Worm (Caenorhabditis elegans) whole organism, young adult: ENCODE results near the gene cpb-1.

Source experiments
- B0019.2 ChIP-seq: fragments of 200-800 bp; sonication (Bioruptor generic); conservative IDR thresholded peaks from 2 replicates; pipeline ENCODE4 v1.3.6; 2022; ENCODE audit warnings: missing genetic modification reagents, missing genetic modification characterization, missing compliant biosample characterization
- B0261.1 ChIP-seq: sonication (generic microtip); optimal IDR thresholded peaks from 2 replicates; lab custom pipeline; 2016; ENCODE audit warnings: mild to moderate bottlenecking, missing genetic modification characterization, moderate library complexity, missing compliant biosample characterization
- D2030.7 ChIP-seq: fragments of 200-800 bp; sonication (Bioruptor generic); IDR thresholded peaks from 2 replicates; pipeline ENCODE4 v1.3.6; 2022; ENCODE audit warnings: missing genetic modification reagents, missing genetic modification characterization, missing compliant biosample characterization
- F10E7.11 ChIP-seq: sonication (generic microtip); optimal IDR thresholded peaks from 2 replicates; lab custom pipeline; 2017; ENCODE audit warnings: mild to moderate bottlenecking, missing genetic modification characterization, moderate library complexity, missing compliant biosample characterization
- F23B12.7 ChIP-seq: sonication (generic microtip); optimal IDR thresholded peaks from 2 replicates; lab custom pipeline; 2017; ENCODE audit warnings: missing genetic modification characterization, mild to moderate bottlenecking, missing compliant biosample characterization, antibody characterized with exemption, moderate library complexity; ENCODE audit not compliant: insufficient read depth
- K11D2.4 ChIP-seq: fragments of 200-800 bp; sonication (Bioruptor generic); IDR thresholded peaks from 2 replicates; pipeline ENCODE4 v1.3.6; 2022; ENCODE audit warnings: missing genetic modification reagents, missing genetic modification characterization, missing compliant biosample characterization
- T07F8.4 ChIP-seq: sonication (generic microtip); optimal IDR thresholded peaks from 2 replicates; lab custom pipeline; 2016; ENCODE audit warnings: mild to moderate bottlenecking, missing genetic modification characterization, moderate library complexity, missing compliant biosample characterization
- Y53G8AR.9 ChIP-seq: fragments of 200-800 bp; sonication (Bioruptor generic); conservative IDR thresholded peaks from 2 replicates; pipeline ENCODE4 v1.3.6; 2022; ENCODE audit warnings: missing genetic modification reagents, missing genetic modification characterization, missing compliant biosample characterization
- akir-1 ChIP-seq: fragments of 200-800 bp; sonication (Bioruptor generic); optimal IDR thresholded peaks from 2 replicates; lab custom pipeline; 2018; ENCODE audit warnings: mild to moderate bottlenecking, missing genetic modification characterization, moderate library complexity, missing compliant biosample characterization
- aptf-3 ChIP-seq: fragments of 200-800 bp; sonication (Bioruptor generic); IDR thresholded peaks from 2 replicates; pipeline ENCODE4 v1.3.6; 2022; ENCODE audit warnings: missing genetic modification characterization, missing compliant biosample characterization
- cebp-1 ChIP-seq, 2 experiments: fragments of 200-800 bp in 1 of 2; sonication (Bioruptor generic) in 1 of 2; sonication (generic microtip) in 1 of 2; IDR thresholded peaks in 1 of 2; optimal IDR thresholded peaks in 1 of 2; 2 replicates each; pipeline versions ENCODE4 v1.3.6 to Lab custom; 2017 to 2022; ENCODE audit warnings: missing compliant biosample characterization in 2 of 2, missing genetic modification characterization in 2 of 2, mild to moderate bottlenecking in 1 of 2, missing genetic modification reagents in 1 of 2, moderate library complexity in 1 of 2
- ceh-79 ChIP-seq: sonication (generic microtip); optimal IDR thresholded peaks from 2 replicates; lab custom pipeline; 2017; ENCODE audit warnings: mild to moderate bottlenecking, missing genetic modification characterization, missing compliant biosample characterization
- dpl-1 ChIP-seq: fragments of 150-350 bp; optimal IDR thresholded peaks from 2 replicates; lab custom pipeline; 2014; ENCODE audit warnings: missing biosample characterization, missing genetic modification reagents, missing genetic modification characterization
- efl-1 ChIP-seq: fragments of 150-350 bp; optimal IDR thresholded peaks from 2 replicates; lab custom pipeline; 2014; ENCODE audit warnings: missing biosample characterization, missing genetic modification reagents, missing genetic modification characterization
- egl-18 ChIP-seq: fragments of 200-800 bp; sonication (Bioruptor generic); IDR thresholded peaks from 2 replicates; pipeline ENCODE4 v1.3.6; 2022; ENCODE audit warnings: missing genetic modification reagents, missing genetic modification characterization, missing compliant biosample characterization
- fkh-3 ChIP-seq: sonication (generic microtip); optimal IDR thresholded peaks from 2 replicates; lab custom pipeline; 2016; ENCODE audit warnings: mild to moderate bottlenecking, missing genetic modification characterization, missing compliant biosample characterization
- hmg-20 ChIP-seq: fragments of 200-800 bp; sonication (Bioruptor generic); IDR thresholded peaks from 2 replicates; pipeline ENCODE4 v1.3.6; 2022; ENCODE audit warnings: missing genetic modification reagents, missing genetic modification characterization, missing compliant biosample characterization
- lag-1 ChIP-seq: fragments of 200-800 bp; sonication (Bioruptor generic); IDR thresholded peaks from 2 replicates; pipeline ENCODE4 v1.3.6; 2022; ENCODE audit warnings: missing genetic modification reagents, missing genetic modification characterization, missing compliant biosample characterization
- let-607 ChIP-seq, 2 experiments: fragments of 200-800 bp in 1 of 2; sonication (Bioruptor generic) in 1 of 2; sonication (generic microtip) in 1 of 2; optimal IDR thresholded peaks; 2 replicates each; lab custom pipeline; 2016 to 2018; ENCODE audit warnings: mild to moderate bottlenecking in 2 of 2, missing compliant biosample characterization in 2 of 2, missing genetic modification characterization in 2 of 2, moderate library complexity in 2 of 2, missing genotype in 1 of 2
- lin-40 ChIP-seq: sonication (generic microtip); optimal IDR thresholded peaks from 2 replicates; lab custom pipeline; 2016; ENCODE audit warnings: missing genetic modification characterization, mild to moderate bottlenecking, missing compliant biosample characterization, missing genotype, missing genetic modification reagents
- lin-54 ChIP-seq: fragments of 200-800 bp; sonication (Bioruptor generic); optimal IDR thresholded peaks from 2 replicates; lab custom pipeline; 2018; ENCODE audit warnings: mild to moderate bottlenecking, missing genetic modification characterization, missing compliant biosample characterization
- lsl-1 ChIP-seq: fragments of 200-800 bp; sonication (Bioruptor generic); optimal IDR thresholded peaks from 2 replicates; lab custom pipeline; 2018; ENCODE audit warnings: mild to moderate bottlenecking, missing genetic modification characterization, moderate library complexity, missing compliant biosample characterization
- lsy-27 ChIP-seq: sonication (generic microtip); optimal IDR thresholded peaks from 2 replicates; lab custom pipeline; 2017; ENCODE audit warnings: missing genetic modification characterization, mild to moderate bottlenecking, missing compliant biosample characterization, antibody characterized with exemption, missing genotype, borderline replicate concordance; ENCODE audit not compliant: insufficient read depth
- madf-3 ChIP-seq: fragments of 200-800 bp; sonication (Bioruptor generic); IDR thresholded peaks from 2 replicates; pipeline ENCODE4 v1.3.6; 2022; ENCODE audit warnings: missing genetic modification reagents, missing genetic modification characterization, missing compliant biosample characterization
- madf-6 ChIP-seq: fragments of 200-800 bp; sonication (Bioruptor generic); IDR thresholded peaks from 2 replicates; pipeline ENCODE4 v1.3.6; 2022; ENCODE audit warnings: missing genetic modification reagents, missing genetic modification characterization, missing compliant biosample characterization
- mel-28 ChIP-seq: sonication (generic microtip); optimal IDR thresholded peaks from 2 replicates; lab custom pipeline; 2016; ENCODE audit warnings: borderline replicate concordance, mild to moderate bottlenecking, missing genetic modification characterization, missing compliant biosample characterization
- mxl-1 ChIP-seq: sonication (generic microtip); optimal IDR thresholded peaks from 2 replicates; lab custom pipeline; 2016; ENCODE audit warnings: missing genetic modification characterization, missing compliant biosample characterization
- nfya-2 ChIP-seq: fragments of 200-800 bp; sonication (Bioruptor generic); IDR thresholded peaks from 2 replicates; pipeline ENCODE4 v1.3.6; 2022; ENCODE audit warnings: missing genetic modification reagents, missing genetic modification characterization, missing compliant biosample characterization
- nhr-80 ChIP-seq: sonication (generic microtip); optimal IDR thresholded peaks from 2 replicates; lab custom pipeline; 2016; ENCODE audit warnings: missing genetic modification characterization, missing compliant biosample characterization
- pha-4 ChIP-seq: fragments of 150-350 bp; sonication (generic microtip); optimal IDR thresholded peaks from 2 replicates; lab custom pipeline; 2014; ENCODE audit warnings: missing biosample characterization, missing genetic modification reagents, missing genetic modification characterization
- repo-1 ChIP-seq: sonication (generic microtip); optimal IDR thresholded peaks from 2 replicates; lab custom pipeline; 2017; ENCODE audit warnings: mild to moderate bottlenecking, missing genetic modification characterization, missing compliant biosample characterization
- sdz-38 ChIP-seq: sonication (generic microtip); optimal IDR thresholded peaks from 2 replicates; lab custom pipeline; 2016; ENCODE audit warnings: missing genotype, missing genetic modification characterization, missing compliant biosample characterization
- snpc-3.4 ChIP-seq: sonication (generic microtip); optimal IDR thresholded peaks from 2 replicates; lab custom pipeline; 2017; ENCODE audit warnings: missing genetic modification characterization, mild to moderate bottlenecking, missing compliant biosample characterization, antibody characterized with exemption, moderate library complexity, missing genotype, missing genetic modification reagents
- ztf-18 ChIP-seq: sonication (generic microtip); optimal IDR thresholded peaks from 2 replicates; lab custom pipeline; 2016; ENCODE audit warnings: missing genotype, mild to moderate bottlenecking, missing genetic modification characterization, missing compliant biosample characterization
- ztf-25 ChIP-seq: fragments of 200-800 bp; sonication (Bioruptor generic); IDR thresholded peaks from 2 replicates; pipeline ENCODE4 v1.3.6; 2022; ENCODE audit warnings: missing genetic modification reagents, missing genetic modification characterization, missing compliant biosample characterization

The cpb-1 gene

ce11 chrIII:9329266-9329665, 7.2 kb downstream of the cpb-1 start, which contains the start of gene C40H1.3:
Gene C40H1.3 (minus strand): TSS chrIII:9329366.
- TF ChIP-seq ztf-18 (tag; lab: Kevin White, UChicago) (no peak), mel-28 (tag; lab: Kevin White, UChicago) (no peak)

ce11 chrIII:9329790-9330366, 7.8 kb downstream of the cpb-1 start, which contains the start of gene ttr-5:
Gene ttr-5 (plus strand): TSS chrIII:9330316.
- no peak for TF ChIP-seq nfya-2 (GFP tag; lab: Robert Waterston, UW)
- no peak for TF ChIP-seq ztf-25 (GFP tag; lab: Robert Waterston, UW)
- no peak for TF ChIP-seq B0261.1 (tag; lab: Kevin White, UChicago)
- no peak for TF ChIP-seq fkh-3
- TF ChIP-seq, all 124 proteins: peak for 0

- TF ChIP-seq lsl-1 (GFP tag; lab: Kevin White, UChicago) (peak; percentile 20), let-607 (tag; optimal IDR thresholded peaks at IDR 0.05; lab: Kevin White, UChicago) (peak; percentile 52 to 86), akir-1 (GFP tag; lab: Kevin White, UChicago) (no peak)
- TF ChIP-seq, all 124 proteins: peak for 2
Observed at ce11 chrIII:9331084-9331564, 9.0 kb downstream of the cpb-1 start, which contains the start of gene ufc-1. Gene ufc-1 (plus strand): TSS chrIII:9331514.

- TF ChIP-seq lag-1 (GFP tag; lab: Robert Waterston, UW) (no peak), nhr-80 (no peak), snpc-3.4 (tag; lab: Kevin White, UChicago) (no peak), hmg-20 (no peak), lin-54 (GFP tag; lab: Kevin White, UChicago) (no peak), T07F8.4 (tag; lab: Kevin White, UChicago) (no peak), B0019.2 (GFP tag; lab: Robert Waterston, UW) (no peak), F10E7.11 (tag; lab: Kevin White, UChicago) (no peak), efl-1 (no peak), ceh-79 (tag; lab: Kevin White, UChicago) (no peak), mxl-1 (no peak), madf-3 (GFP tag; lab: Robert Waterston, UW) (no peak), cebp-1 (GFP tag; IDR thresholded peaks at IDR 0.05; lab: Robert Waterston, UW) (no peak), cebp-1 (tag; optimal IDR thresholded peaks at IDR 0.05; lab: Kevin White, UChicago) (no peak), F23B12.7 (tag; lab: Kevin White, UChicago) (no peak), aptf-3 (GFP tag; lab: Robert Waterston, UW) (no peak), Y53G8AR.9 (GFP tag; lab: Robert Waterston, UW) (no peak)
Observed at ce11 chrIII:9334174-9334573, 12.1 kb downstream of the cpb-1 start, which contains the start of gene elo-4. Gene elo-4 (minus strand): TSS chrIII:9334274.

ce11 chrIII:9335076-9335475, 13.0 kb downstream of the cpb-1 start:
- no peak for TF ChIP-seq madf-6 (GFP tag; lab: Robert Waterston, UW)
- TF ChIP-seq ceh-79 (tag; lab: Kevin White, UChicago) = no peak
- no peak for TF ChIP-seq F23B12.7 (tag; lab: Kevin White, UChicago)
- no peak for TF ChIP-seq D2030.7 (GFP tag; lab: Robert Waterston, UW)
- TF ChIP-seq egl-18 (GFP tag; lab: Robert Waterston, UW) = no peak
- TF ChIP-seq pha-4 = no peak
- no peak for TF ChIP-seq fkh-3
- TF ChIP-seq sdz-38 (tag; lab: Kevin White, UChicago) = no peak
- TF ChIP-seq dpl-1 (GFP tag; lab: Kevin White, UChicago) = no peak
- no peak for TF ChIP-seq K11D2.4 (GFP tag; lab: Robert Waterston, UW)
- TF ChIP-seq lin-40 (tag; lab: Kevin White, UChicago) = no peak
- no peak for TF ChIP-seq repo-1
- no peak for TF ChIP-seq snpc-3.4 (tag; lab: Kevin White, UChicago)
- TF ChIP-seq lsy-27 (tag; lab: Kevin White, UChicago) = no peak
